Fruit fly (Drosophila melanogaster) whole organism, embryonic: Measurements from ENCODE around the gene scaf6.

ENCODE experiments used
- Atf6 ChIP-seq: fragments of 200-800 bp; sonication (Bioruptor generic); IDR thresholded peaks from 2 replicates; pipeline ENCODE4 v1.3.6; 2022; ENCODE audit warnings: missing biosample characterization, missing genetic modification characterization
- Awh ChIP-seq: fragments of 200-800 bp; sonication (Bioruptor generic); IDR thresholded peaks from 2 replicates; pipeline ENCODE4, ENCODE4 v1.3.6; 2022; ENCODE audit warnings: missing biosample characterization, missing genetic modification characterization
- BtbVII ChIP-seq: fragments of 200-800 bp; sonication (Bioruptor generic); optimal IDR thresholded peaks from 3 replicates; lab custom pipeline; 2017; ENCODE audit warnings: missing biosample characterization, mild to moderate bottlenecking, missing genetic modification characterization
- CG10209 ChIP-seq: fragments of 200-800 bp; sonication (Bioruptor generic); optimal IDR thresholded peaks from 3 replicates; lab custom pipeline; 2017; ENCODE audit warnings: missing biosample characterization, mild to moderate bottlenecking, missing genetic modification characterization, missing genetic modification reagents
- CG10366 ChIP-seq: fragments of 200-800 bp; sonication (Bioruptor generic); IDR thresholded peaks from 2 replicates; pipeline ENCODE4 v1.3.6; 2022; ENCODE audit warnings: missing biosample characterization, missing genetic modification characterization
- CG10431 ChIP-seq: fragments of 200-800 bp; sonication (Bioruptor generic); optimal IDR thresholded peaks from 3 replicates; lab custom pipeline; 2018; ENCODE audit warnings: missing biosample characterization, mild to moderate bottlenecking, missing genetic modification characterization
- CG12769 ChIP-seq: fragments of 200-800 bp; sonication (Bioruptor generic); optimal IDR thresholded peaks from 2 replicates; lab custom pipeline; 2019; ENCODE audit warnings: missing biosample characterization, mild to moderate bottlenecking, missing genetic modification characterization, moderate library complexity
- CG13123 ChIP-seq: fragments of 200-800 bp; sonication (Bioruptor generic); optimal IDR thresholded peaks from 2 replicates; lab custom pipeline; 2016; ENCODE audit warnings: missing biosample characterization, missing genetic modification characterization
- CG13624 ChIP-seq: fragments of 200-800 bp; sonication (Bioruptor generic); optimal IDR thresholded peaks from 2 replicates; lab custom pipeline; 2016; ENCODE audit warnings: missing biosample characterization, missing genetic modification characterization
- CG13775 ChIP-seq: fragments of 200-800 bp; sonication (Bioruptor generic); optimal IDR thresholded peaks from 3 replicates; lab custom pipeline; 2017; ENCODE audit warnings: missing biosample characterization, mild to moderate bottlenecking, missing genetic modification characterization
- CG2116 ChIP-seq: fragments of 200-800 bp; sonication (Bioruptor generic); optimal IDR thresholded peaks from 3 replicates; lab custom pipeline; 2018; ENCODE audit warnings: missing biosample characterization, mild to moderate bottlenecking, missing genetic modification characterization
- CG31224 ChIP-seq: fragments of 200-800 bp; sonication (Bioruptor generic); IDR thresholded peaks from 2 replicates; pipeline ENCODE4 v1.3.6; 2022; ENCODE audit warnings: missing biosample characterization, missing genetic modification characterization
- CG3838 ChIP-seq: fragments of 200-800 bp; sonication (Bioruptor generic); optimal IDR thresholded peaks from 3 replicates; lab custom pipeline; 2016; ENCODE audit warnings: missing biosample characterization, missing genetic modification characterization
- CG3847 ChIP-seq: fragments of 200-800 bp; sonication (Bioruptor generic); IDR thresholded peaks from 2 replicates; pipeline ENCODE4 v1.3.6; 2022; ENCODE audit warnings: missing biosample characterization, missing genetic modification characterization
- CG4424 ChIP-seq: fragments of 200-800 bp; sonication (Bioruptor generic); optimal IDR thresholded peaks from 3 replicates; lab custom pipeline; 2016; ENCODE audit warnings: missing biosample characterization, missing genetic modification characterization
- CG6254 ChIP-seq: fragments of 200-800 bp; sonication (Bioruptor generic); optimal IDR thresholded peaks from 3 replicates; lab custom pipeline; 2017; ENCODE audit warnings: mild to moderate bottlenecking, missing biosample characterization, missing genetic modification reagents, missing genetic modification characterization
- CG6272 ChIP-seq: fragments of 200-800 bp; sonication (Bioruptor generic); IDR thresholded peaks from 2 replicates; pipeline ENCODE4 v1.3.6; 2022; ENCODE audit warnings: missing biosample characterization, missing genetic modification characterization
- CG8478 ChIP-seq: fragments of >200 bp; optimal IDR thresholded peaks from 2 replicates; lab custom pipeline; 2018
- CG8944 ChIP-seq: fragments of 200-800 bp; sonication (Bioruptor generic); optimal IDR thresholded peaks from 3 replicates; lab custom pipeline; 2016; ENCODE audit warnings: missing biosample characterization, missing genetic modification characterization
- CG9609 ChIP-seq: fragments of 200-800 bp; sonication (Bioruptor generic); optimal IDR thresholded peaks from 3 replicates; lab custom pipeline; 2016; ENCODE audit warnings: missing biosample characterization, missing genetic modification characterization
- Dad ChIP-seq: fragments of 200-800 bp; sonication (Bioruptor generic); optimal IDR thresholded peaks from 3 replicates; lab custom pipeline; 2016; ENCODE audit warnings: missing biosample characterization, missing genetic modification characterization
- Gsc ChIP-seq: fragments of 200-800 bp; sonication (Bioruptor generic); IDR thresholded peaks from 2 replicates; pipeline ENCODE4 v1.3.6; 2022; ENCODE audit warnings: missing biosample characterization, missing genetic modification characterization
- HLHmδ ChIP-seq: fragments of 200-800 bp; sonication (Bioruptor generic); optimal IDR thresholded peaks from 2 replicates; lab custom pipeline; 2018; ENCODE audit warnings: missing biosample characterization, mild to moderate bottlenecking, missing genetic modification characterization, moderate library complexity
- Hr39 ChIP-seq: fragments of >200 bp; optimal IDR thresholded peaks from 2 replicates; lab custom pipeline; 2017
- NC2α ChIP-seq: fragments of 200-800 bp; sonication (Bioruptor generic); optimal IDR thresholded peaks from 2 replicates; lab custom pipeline; 2016; ENCODE audit warnings: missing biosample characterization, missing genetic modification characterization
- PHDP ChIP-seq: fragments of 200-800 bp; sonication (Bioruptor generic); optimal IDR thresholded peaks from 3 replicates; lab custom pipeline; 2018; ENCODE audit warnings: missing biosample characterization, mild to moderate bottlenecking, missing genetic modification characterization, moderate library complexity
- Sox102F ChIP-seq: fragments of 200-800 bp; sonication (Bioruptor generic); optimal IDR thresholded peaks from 2 replicates; lab custom pipeline; 2018; ENCODE audit warnings: missing biosample characterization, mild to moderate bottlenecking, missing genetic modification characterization, moderate library complexity
- Usf ChIP-seq: fragments of 200-800 bp; sonication (Bioruptor generic); optimal IDR thresholded peaks from 2 replicates; lab custom pipeline; 2017; ENCODE audit warnings: missing genotype, missing biosample characterization, missing genetic modification characterization
- Xbp1 ChIP-seq: fragments of 200-800 bp; sonication (Bioruptor generic); optimal IDR thresholded peaks from 3 replicates; lab custom pipeline; 2016; ENCODE audit warnings: missing biosample characterization, mild to moderate bottlenecking, missing genetic modification characterization
- abd-A ChIP-seq: fragments of 200-800 bp; sonication (Bioruptor generic); optimal IDR thresholded peaks from 3 replicates; lab custom pipeline; 2019; ENCODE audit warnings: missing biosample characterization, mild to moderate bottlenecking, missing genetic modification characterization, moderate library complexity
- bbx ChIP-seq: fragments of 200-800 bp; sonication (Bioruptor generic); IDR thresholded peaks from 2 replicates; pipeline ENCODE4 v1.3.6; 2022; ENCODE audit warnings: missing biosample characterization, missing genetic modification characterization; ENCODE audit not compliant: partially characterized antibody
- chinmo ChIP-seq: fragments of 200-800 bp; sonication (Bioruptor generic); IDR thresholded peaks from 4 replicates; pipeline ENCODE4 v1.3.6; 2022; ENCODE audit warnings: missing biosample characterization, missing genetic modification characterization; ENCODE audit not compliant: partially characterized antibody
- gem ChIP-seq: fragments of 200-800 bp; sonication (Bioruptor generic); optimal IDR thresholded peaks from 2 replicates; lab custom pipeline; 2019; ENCODE audit warnings: missing biosample characterization, mild to moderate bottlenecking, missing genetic modification characterization, moderate library complexity
- gt ChIP-seq: fragments of 200-800 bp; sonication (Bioruptor generic); IDR thresholded peaks from 2 replicates; pipeline ENCODE4 v1.3.6; 2022; ENCODE audit warnings: missing biosample characterization, missing genetic modification characterization
- h ChIP-seq: fragments of >200 bp; optimal IDR thresholded peaks from 2 replicates; lab custom pipeline; 2017
- jumu ChIP-seq: fragments of 200-800 bp; sonication (Bioruptor generic); optimal IDR thresholded peaks from 3 replicates; lab custom pipeline; 2016; ENCODE audit warnings: missing biosample characterization, missing genetic modification characterization
- nerfin-2 ChIP-seq: fragments of 200-800 bp; sonication (Bioruptor generic); IDR thresholded peaks from 2 replicates; pipeline ENCODE4 v1.3.6; 2022; ENCODE audit warnings: missing biosample characterization, missing genetic modification characterization; ENCODE audit not compliant: partially characterized antibody
- nmo ChIP-seq: fragments of 200-800 bp; sonication (Bioruptor generic); optimal IDR thresholded peaks from 2 replicates; lab custom pipeline; 2018; ENCODE audit warnings: missing biosample characterization, mild to moderate bottlenecking, missing genetic modification characterization, moderate library complexity
- p53 ChIP-seq: fragments of 200-800 bp; sonication (Bioruptor generic); optimal IDR thresholded peaks from 2 replicates; lab custom pipeline; 2016; ENCODE audit warnings: missing biosample characterization, missing genetic modification characterization
- phol ChIP-seq: fragments of 200-800 bp; sonication (Bioruptor generic); optimal IDR thresholded peaks from 3 replicates; lab custom pipeline; 2018; ENCODE audit warnings: missing biosample characterization, mild to moderate bottlenecking, missing genetic modification characterization, moderate library complexity
- prd ChIP-seq, 3 experiments: fragments of >200 bp in 2 of 3; fragments of 200-800 bp in 1 of 3; sonication (Bioruptor generic) in 1 of 3; optimal IDR thresholded peaks in 2 of 3; IDR thresholded peaks in 1 of 3; 2 replicates in 2 of 3; 3 replicates in 1 of 3; pipeline versions ENCODE4 v1.3.6 to Lab custom; 2017 to 2022; ENCODE audit warnings: missing biosample characterization in 1 of 3, missing genetic modification characterization in 1 of 3
- repo ChIP-seq: fragments of 200-800 bp; sonication (Bioruptor generic); optimal IDR thresholded peaks from 2 replicates; lab custom pipeline; 2016; ENCODE audit warnings: missing biosample characterization, missing genetic modification characterization
- ro ChIP-seq: fragments of 200-800 bp; sonication (Bioruptor generic); IDR thresholded peaks from 2 replicates; pipeline ENCODE4 v1.3.6; 2022; ENCODE audit warnings: missing biosample characterization, missing genetic modification characterization
- sc ChIP-seq, 3 experiments: fragments of >200 bp in 2 of 3; fragments of 200-800 bp in 1 of 3; sonication (Bioruptor generic) in 1 of 3; optimal IDR thresholded peaks; 2 replicates in 2 of 3; 3 replicates in 1 of 3; lab custom pipeline; 2017; ENCODE audit warnings: mild to moderate bottlenecking in 1 of 3, missing biosample characterization in 1 of 3, missing genetic modification characterization in 1 of 3, missing genetic modification reagents in 1 of 3
- sens ChIP-seq: fragments of 200-800 bp; sonication (Bioruptor generic); peaks from one replicate; lab custom pipeline; 2016; ENCODE audit warnings: missing biosample characterization, missing genetic modification characterization
- seq ChIP-seq: fragments of 200-800 bp; sonication (Bioruptor generic); IDR thresholded peaks from 2 replicates; pipeline ENCODE4 v1.3.6; 2022; ENCODE audit warnings: missing biosample characterization, missing genetic modification characterization
- tx ChIP-seq: fragments of 200-800 bp; sonication (Bioruptor generic); optimal IDR thresholded peaks from 2 replicates; lab custom pipeline; 2016; ENCODE audit warnings: missing biosample characterization, missing genetic modification characterization
- unc-4 ChIP-seq: fragments of 200-800 bp; sonication (Bioruptor generic); IDR thresholded peaks from 2 replicates; pipeline ENCODE4 v1.3.6; 2022; ENCODE audit warnings: missing biosample characterization, missing genetic modification characterization; ENCODE audit not compliant: partially characterized antibody
- wek ChIP-seq: fragments of 200-800 bp; sonication (Bioruptor generic); optimal IDR thresholded peaks from 3 replicates; lab custom pipeline; 2018; ENCODE audit warnings: missing biosample characterization, mild to moderate bottlenecking, missing genetic modification characterization, moderate library complexity

scaf6 gene

DNA sequence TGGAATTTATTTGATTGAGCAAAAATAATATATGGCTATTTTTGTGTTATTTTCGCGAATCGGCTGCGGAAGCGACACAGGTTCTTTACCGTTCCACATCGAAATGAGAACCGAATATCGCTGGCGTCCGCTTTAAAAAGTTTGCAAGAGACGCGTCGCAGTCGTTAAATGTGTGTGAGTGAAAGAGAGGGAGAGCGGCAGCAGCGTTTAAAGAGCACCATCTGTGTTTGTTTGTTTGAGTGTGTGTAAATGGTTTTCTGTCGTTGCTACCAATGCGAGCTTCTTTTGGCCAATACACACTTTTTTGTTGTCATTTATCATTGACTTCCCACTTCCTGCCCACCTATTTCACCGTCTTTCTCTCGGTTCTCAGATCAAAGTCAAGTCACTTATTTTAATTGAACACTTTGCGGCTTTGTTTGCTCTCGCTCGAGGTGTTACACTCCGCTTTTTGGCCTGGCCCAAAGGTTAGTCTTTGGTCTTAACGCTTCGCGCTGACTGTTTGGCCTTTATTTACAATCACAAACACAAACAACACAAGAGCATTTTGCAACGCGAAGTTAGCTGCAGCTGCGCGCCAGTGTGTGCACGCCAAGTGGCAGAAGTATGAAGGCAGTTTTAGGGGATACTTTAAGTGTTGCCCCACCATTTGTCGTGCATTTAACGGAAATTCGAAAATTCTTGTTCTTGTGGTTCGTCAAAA lies 30.2 kb downstream of the scaf6 start, which contains the start of gene CG3764 (continued):
- TF ChIP-seq nerfin-2 (GFP tag; lab: Robert Waterston, UW), result no peak; the same call in 1 of the 2 replicates
- TF ChIP-seq Gsc (GFP tag; lab: Robert Waterston, UW), result no peak
- TF ChIP-seq jumu (GFP tag; lab: Kevin White, UChicago), result peak; percentile 65
- TF ChIP-seq CG10431, result peak; percentile 86
- no peak for TF ChIP-seq h (lab: Kevin White, UChicago)
- TF ChIP-seq repo (GFP tag; lab: Kevin White, UChicago), result peak; percentile 81
- 0 out of 2 replicates have a peak, but pooled peaks have one; percentile 31 for TF ChIP-seq gt (GFP tag; lab: Robert Waterston, UW)
- TF ChIP-seq CG9609 (GFP tag; lab: Kevin White, UChicago), result peak; percentile 63
- TF ChIP-seq bbx (GFP tag; lab: Robert Waterston, UW), result peak; percentile 65
- TF ChIP-seq prd (optimal IDR thresholded peaks at IDR 0.05; lab: Kevin White, UChicago), result no peak
- TF ChIP-seq prd (GFP tag; IDR thresholded peaks at IDR 0.05; lab: Robert Waterston, UW), result 0 out of 3 replicates have a peak, but pooled peaks have one; percentile 26
- peak; percentile 70 for TF ChIP-seq nmo
- TF ChIP-seq CG31224 (GFP tag; lab: Robert Waterston, UW), result peak; percentile 29; the same call in 1 of the 2 replicates
- no peak for TF ChIP-seq sc (optimal IDR thresholded peaks at IDR 0.05; lab: Kevin White, UChicago)
- TF ChIP-seq sc (GFP tag; optimal IDR thresholded peaks at IDR 0.05; lab: Kevin White, UChicago), result peak; percentile 70
- no peak for TF ChIP-seq Hr39
- TF ChIP-seq CG6272 (GFP tag; lab: Robert Waterston, UW), result peak; percentile 31; the same call in 1 of the 2 replicates
- TF ChIP-seq CG3838 (GFP tag; lab: Kevin White, UChicago), result no peak
- TF ChIP-seq chinmo (GFP tag; lab: Robert Waterston, UW), result peak; percentile 99
- TF ChIP-seq Sox102F (GFP tag; lab: Kevin White, UChicago), result peak; percentile 46
- TF ChIP-seq unc-4 (GFP tag; lab: Robert Waterston, UW), result peak; percentile 35
- TF ChIP-seq CG3847 (GFP tag; lab: Robert Waterston, UW), result peak; percentile 81
- peak; percentile 68 for TF ChIP-seq phol
- peak; percentile 86 for TF ChIP-seq CG10209 (GFP tag; lab: Kevin White, UChicago)
- peak; percentile 92 for TF ChIP-seq wek (GFP tag; lab: Kevin White, UChicago)
- peak; percentile 77 for TF ChIP-seq p53 (GFP tag; lab: Kevin White, UChicago)
- TF ChIP-seq CG12769 (tag; lab: Kevin White, UChicago), result peak; percentile 84
- no peak for TF ChIP-seq ro (GFP tag; lab: Robert Waterston, UW)
- TF ChIP-seq BtbVII (GFP tag; lab: Kevin White, UChicago), result peak; percentile 81
- peak; percentile 94 for TF ChIP-seq HLHmδ (GFP tag; lab: Kevin White, UChicago)
- peak; percentile 76 for TF ChIP-seq Awh (GFP tag; lab: Robert Waterston, UW)
- peak; percentile 47 for TF ChIP-seq CG4424
- TF ChIP-seq Dad (GFP tag; lab: Kevin White, UChicago), result peak; percentile 75
- TF ChIP-seq CG8944 (GFP tag; lab: Kevin White, UChicago), result peak; percentile 50
- TF ChIP-seq CG13123 (GFP tag; lab: Kevin White, UChicago), result peak; percentile 80
- peak; percentile 77 for TF ChIP-seq CG2116 (GFP tag; lab: Kevin White, UChicago)
- TF ChIP-seq PHDP (tag; lab: Kevin White, UChicago), result peak; percentile 62
- peak; percentile 47 for TF ChIP-seq tx (GFP tag; lab: Kevin White, UChicago)
- TF ChIP-seq gem (tag; lab: Kevin White, UChicago), result peak; percentile 60
- TF ChIP-seq sens (GFP tag; lab: Kevin White, UChicago), result peak; percentile 94
- peak; percentile 50 for TF ChIP-seq CG13775 (GFP tag; lab: Kevin White, UChicago)
- peak; percentile 77 for TF ChIP-seq CG6254
- no peak for TF ChIP-seq CG10366 (GFP tag; lab: Robert Waterston, UW)
- peak; percentile 56 for TF ChIP-seq Xbp1 (GFP tag; lab: Kevin White, UChicago)
- peak; percentile 59 for TF ChIP-seq CG13624
- TF ChIP-seq CG8478, result no peak
- TF ChIP-seq abd-A (tag; lab: Kevin White, UChicago), result no peak
- TF ChIP-seq Atf6 (GFP tag; lab: Robert Waterston, UW), result 0 out of 2 replicates have a peak, but pooled peaks have one; percentile 53
- TF ChIP-seq Usf (GFP tag; lab: Kevin White, UChicago), result peak; percentile 34
- TF ChIP-seq seq (GFP tag; lab: Robert Waterston, UW), result peak; percentile 85
- peak; percentile 53 for TF ChIP-seq NC2α (GFP tag; lab: Kevin White, UChicago)
